Worm (Caenorhabditis elegans) whole organism, mixed stage, embryonic: ENCODE measurements around the gene jmjd-2.

Experiments used
- M03D4.4 ChIP-seq: sonication (generic microtip); optimal IDR thresholded peaks from 2 replicates; lab custom pipeline; 2017; ENCODE audit warnings: mild to moderate bottlenecking, missing genetic modification characterization, missing compliant biosample characterization
- bed-3 ChIP-seq: fragments of 200-800 bp; sonication (Bioruptor generic); optimal IDR thresholded peaks from 3 replicates; lab custom pipeline; 2018; ENCODE audit warnings: mild to moderate bottlenecking, missing genetic modification characterization, moderate library complexity, missing compliant biosample characterization
- blmp-1 ChIP-seq: fragments of 150-350 bp; optimal IDR thresholded peaks from 2 replicates; lab custom pipeline; 2014; ENCODE audit warnings: missing biosample characterization, missing genetic modification characterization
- ceh-39 ChIP-seq: fragments of 150-350 bp; optimal IDR thresholded peaks from 2 replicates; lab custom pipeline; 2014; ENCODE audit warnings: missing biosample characterization, missing genetic modification characterization
- ceh-43 ChIP-seq: fragments of 200-800 bp; sonication (Bioruptor generic); optimal IDR thresholded peaks from 2 replicates; lab custom pipeline; 2018; ENCODE audit warnings: mild to moderate bottlenecking, missing genetic modification characterization, moderate library complexity, missing compliant biosample characterization
- ceh-83 ChIP-seq: fragments of 200-800 bp; sonication (Bioruptor generic); optimal IDR thresholded peaks from 2 replicates; lab custom pipeline; 2018; ENCODE audit warnings: mild to moderate bottlenecking, missing genetic modification characterization, missing compliant biosample characterization
- ces-1 ChIP-seq: fragments of 150-350 bp; optimal IDR thresholded peaks from 2 replicates; lab custom pipeline; 2014; ENCODE audit warnings: missing biosample characterization, missing genetic modification reagents, missing genetic modification characterization
- cnd-1 ChIP-seq: fragments of 200-800 bp; sonication (Bioruptor generic); optimal IDR thresholded peaks from 2 replicates; lab custom pipeline; 2018; ENCODE audit warnings: mild to moderate bottlenecking, missing genetic modification characterization, missing compliant biosample characterization
- drap-1 ChIP-seq: fragments of 200-800 bp; sonication (Bioruptor generic); optimal IDR thresholded peaks from 3 replicates; lab custom pipeline; 2018; ENCODE audit warnings: mild to moderate bottlenecking, missing genetic modification characterization, missing compliant biosample characterization
- elt-1 ChIP-seq: sonication (generic microtip); optimal IDR thresholded peaks from 2 replicates; lab custom pipeline; 2017; ENCODE audit warnings: missing genetic modification characterization, mild to moderate bottlenecking, missing compliant biosample characterization, antibody characterized with exemption, moderate library complexity, borderline replicate concordance; ENCODE audit not compliant: insufficient read depth
- elt-3 ChIP-seq: fragments of 150-350 bp; optimal IDR thresholded peaks from 2 replicates; lab custom pipeline; 2014; ENCODE audit warnings: missing biosample characterization, missing genetic modification characterization
- flh-1 ChIP-seq: fragments of 200-800 bp; sonication (Bioruptor generic); optimal IDR thresholded peaks from 2 replicates; lab custom pipeline; 2018; ENCODE audit warnings: mild to moderate bottlenecking, missing genetic modification characterization, moderate library complexity, missing compliant biosample characterization
- ham-2 ChIP-seq: fragments of 200-800 bp; sonication (Bioruptor generic); optimal IDR thresholded peaks from 2 replicates; lab custom pipeline; 2018; ENCODE audit warnings: mild to moderate bottlenecking, missing genetic modification characterization, missing compliant biosample characterization
- hlh-1 ChIP-seq: fragments of 150-350 bp; optimal IDR thresholded peaks from 2 replicates; lab custom pipeline; 2014; ENCODE audit warnings: missing biosample characterization, missing genetic modification reagents, missing genetic modification characterization
- lin-13 ChIP-seq: fragments of 150-350 bp; optimal IDR thresholded peaks from 2 replicates; lab custom pipeline; 2014; ENCODE audit warnings: missing biosample characterization, missing genetic modification characterization
- lin-32 ChIP-seq: fragments of 200-800 bp; sonication (Bioruptor generic); optimal IDR thresholded peaks from 2 replicates; lab custom pipeline; 2018; ENCODE audit warnings: mild to moderate bottlenecking, missing genetic modification characterization, missing compliant biosample characterization
- lsy-2 ChIP-seq: fragments of 150-350 bp; optimal IDR thresholded peaks from 2 replicates; lab custom pipeline; 2014; ENCODE audit warnings: missing biosample characterization, missing genetic modification characterization
- mab-5 ChIP-seq: fragments of 150-350 bp; optimal IDR thresholded peaks from 2 replicates; lab custom pipeline; 2014; ENCODE audit warnings: missing biosample characterization, missing genetic modification characterization
- mep-1 ChIP-seq: fragments of 150-350 bp; optimal IDR thresholded peaks from 2 replicates; lab custom pipeline; 2017; ENCODE audit warnings: missing biosample characterization, missing genetic modification reagents, missing genetic modification characterization, inconsistent platforms
- mls-2 ChIP-seq: sonication (generic microtip); optimal IDR thresholded peaks from 2 replicates; lab custom pipeline; 2016; ENCODE audit warnings: mild to moderate bottlenecking, missing genetic modification characterization, moderate library complexity, missing compliant biosample characterization
- nhr-2 ChIP-seq: fragments of 150-350 bp; optimal IDR thresholded peaks from 2 replicates; lab custom pipeline; 2014; ENCODE audit warnings: missing biosample characterization, missing genetic modification characterization
- nhr-237 ChIP-seq: fragments of 150-350 bp; optimal IDR thresholded peaks from 2 replicates; lab custom pipeline; 2014; ENCODE audit warnings: missing biosample characterization, missing genetic modification characterization
- nhr-28 ChIP-seq: fragments of 150-350 bp; optimal IDR thresholded peaks from 2 replicates; lab custom pipeline; 2014; ENCODE audit warnings: missing biosample characterization, missing genetic modification characterization
- nhr-76 ChIP-seq: sonication (generic microtip); optimal IDR thresholded peaks from 2 replicates; lab custom pipeline; 2017; ENCODE audit warnings: missing biosample characterization, missing genetic modification characterization
- pha-4 ChIP-seq: fragments of 150-350 bp; optimal IDR thresholded peaks from 2 replicates; lab custom pipeline; 2018; ENCODE audit warnings: missing biosample characterization, missing genetic modification reagents, missing genetic modification characterization
- sem-2 ChIP-seq: fragments of 200-800 bp; sonication (Bioruptor generic); optimal IDR thresholded peaks from 2 replicates; lab custom pipeline; 2018; ENCODE audit warnings: mild to moderate bottlenecking, missing genetic modification characterization, missing compliant biosample characterization
- sptf-1 ChIP-seq: sonication (generic microtip); optimal IDR thresholded peaks from 2 replicates; lab custom pipeline; 2017; ENCODE audit warnings: mild to moderate bottlenecking, missing genetic modification characterization, moderate library complexity, missing compliant biosample characterization
- tbx-8 ChIP-seq: fragments of 200-800 bp; sonication (Bioruptor generic); optimal IDR thresholded peaks from 2 replicates; lab custom pipeline; 2018; ENCODE audit warnings: mild to moderate bottlenecking, missing genetic modification characterization, moderate library complexity, missing compliant biosample characterization
- unc-120 ChIP-seq: sonication (generic microtip); optimal IDR thresholded peaks from 2 replicates; lab custom pipeline; 2017; ENCODE audit warnings: missing genetic modification characterization, missing compliant biosample characterization; ENCODE audit not compliant: poor library complexity, severe bottlenecking
- unc-39 ChIP-seq: fragments of 150-350 bp; optimal IDR thresholded peaks from 2 replicates; lab custom pipeline; 2014; ENCODE audit warnings: missing biosample characterization, missing genetic modification characterization
- zip-8 ChIP-seq: fragments of 150-350 bp; optimal IDR thresholded peaks from 2 replicates; lab custom pipeline; 2014; ENCODE audit warnings: missing biosample characterization, missing genetic modification characterization

Gene jmjd-2

DNA sequence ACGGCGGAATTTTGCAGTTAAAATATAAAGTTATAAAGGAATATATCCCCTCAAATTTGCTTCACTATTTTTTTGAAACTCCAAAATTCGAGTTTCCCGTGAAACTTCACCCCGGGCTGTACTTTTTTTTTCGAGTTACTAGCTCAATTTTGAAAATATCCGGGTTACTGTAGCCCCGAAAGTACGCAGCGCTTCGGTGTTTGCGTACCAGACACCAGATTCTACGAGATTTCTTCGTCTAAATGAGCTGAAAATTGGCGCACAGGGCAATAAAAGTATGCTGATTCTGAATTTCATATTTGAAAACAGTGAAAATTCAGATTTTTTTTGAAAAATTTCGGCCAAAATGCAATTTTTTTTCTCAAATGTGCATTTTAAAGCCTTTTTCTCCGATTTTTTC is 12.5 kb downstream of the jmjd-2 start:
- TF ChIP-seq sem-2 (GFP tag; lab: Kevin White, UChicago) (no peak), elt-3 (tag; lab: Kevin White, UChicago) (no peak), nhr-2 (tag; lab: Kevin White, UChicago) (no peak), ceh-39 (tag; lab: Kevin White, UChicago) (no peak), blmp-1 (tag; lab: Kevin White, UChicago) (no peak), flh-1 (GFP tag; lab: Kevin White, UChicago) (no peak), ham-2 (GFP tag; lab: Kevin White, UChicago) (no peak), nhr-76 (tag; lab: Kevin White, UChicago) (no peak), mep-1 (tag; lab: Kevin White, UChicago) (no peak), tbx-8 (no peak), zip-8 (tag; lab: Kevin White, UChicago) (no peak), unc-39 (tag; lab: Kevin White, UChicago) (no peak), lin-13 (tag; lab: Kevin White, UChicago) (no peak), mls-2 (tag; lab: Kevin White, UChicago) (no peak), drap-1 (GFP tag; lab: Kevin White, UChicago) (no peak), elt-1 (no peak), lin-32 (GFP tag; lab: Kevin White, UChicago) (no peak), pha-4 (tag; lab: Kevin White, UChicago) (no peak)

DNA sequence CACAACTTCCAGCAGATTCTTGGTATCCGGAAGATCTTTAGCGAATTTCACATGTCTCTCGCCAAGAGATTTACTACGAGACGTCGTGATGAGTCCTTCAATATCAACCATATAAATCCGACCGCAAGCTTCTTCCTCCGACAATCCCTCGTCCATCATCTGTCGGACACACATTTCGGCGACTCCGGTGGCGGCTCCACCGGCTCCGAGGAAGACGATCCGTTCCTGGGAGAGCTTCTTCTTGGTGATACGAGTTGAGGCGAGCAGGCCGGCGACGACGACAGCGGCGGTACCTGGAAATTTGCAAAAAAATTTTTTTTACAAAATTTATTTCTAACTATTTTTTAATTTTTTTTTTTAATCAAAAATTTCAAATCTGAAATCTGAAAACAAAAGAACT is 13.3 kb downstream of the jmjd-2 start:
- TF ChIP-seq mab-5 (tag; lab: Kevin White, UChicago) (no peak), unc-120 (tag; lab: Kevin White, UChicago) (no peak), blmp-1 (tag; lab: Kevin White, UChicago) (no peak), sptf-1 (no peak), M03D4.4 (no peak), ham-2 (GFP tag; lab: Kevin White, UChicago) (no peak), ces-1 (GFP tag; lab: Kevin White, UChicago) (no peak), pha-4 (tag; lab: Kevin White, UChicago) (no peak), lsy-2 (tag; lab: Kevin White, UChicago) (no peak), unc-39 (tag; lab: Kevin White, UChicago) (no peak), mep-1 (tag; lab: Kevin White, UChicago) (no peak)

DNA sequence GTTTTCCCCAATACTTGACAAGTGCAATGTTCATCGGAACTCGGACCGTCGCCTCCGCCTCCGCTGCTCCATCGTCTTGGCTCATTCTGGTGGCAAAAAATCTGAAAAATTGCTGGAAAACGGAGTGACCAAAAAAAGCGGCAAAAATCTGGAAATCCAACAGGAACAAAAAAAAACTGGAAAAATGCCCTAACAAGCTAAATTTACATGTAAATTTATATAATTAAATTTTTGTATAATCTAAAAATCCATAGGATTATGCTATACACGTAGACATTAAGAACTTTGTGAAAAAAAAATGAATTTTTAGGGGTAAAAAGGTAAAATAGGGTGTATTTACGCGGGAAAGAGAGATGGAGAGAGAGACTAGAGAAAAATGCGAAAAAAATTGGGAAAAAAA is 17.2 kb downstream of the jmjd-2 start, which contains the start of gene Y48B6A.13:
TSS of gene Y48B6A.13 (minus strand) at position 101 of the 400 bp plus-strand sequence.
- TF ChIP-seq mab-5 (tag; lab: Kevin White, UChicago) (no peak), sem-2 (GFP tag; lab: Kevin White, UChicago) (no peak), cnd-1 (tag; lab: Kevin White, UChicago) (no peak), ces-1 (GFP tag; lab: Kevin White, UChicago) (no peak), unc-39 (tag; lab: Kevin White, UChicago) (no peak)
- TF ChIP-seq, all 35 proteins: peak for 0

DNA sequence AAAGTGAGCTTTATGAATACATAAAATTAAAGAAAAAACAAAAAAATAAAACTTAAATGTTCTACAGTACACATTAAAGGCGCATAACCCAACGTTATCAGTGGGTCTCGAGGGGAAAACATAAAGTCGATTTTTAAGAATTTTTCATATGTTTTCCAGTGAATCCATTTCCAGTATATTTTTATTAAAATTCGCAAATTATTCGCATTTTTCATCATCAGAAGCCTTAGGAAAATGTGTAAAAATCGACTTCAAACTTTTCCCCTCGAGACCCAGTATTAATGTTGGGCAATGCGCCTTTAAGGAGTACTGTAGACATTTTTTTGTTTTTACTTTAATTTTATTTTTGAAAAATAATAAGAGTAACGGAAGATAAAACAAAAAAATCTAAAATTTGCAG is 25.3 kb downstream of the jmjd-2 start:
- no peak for TF ChIP-seq ceh-39 (tag; lab: Kevin White, UChicago)
- TF ChIP-seq pha-4 (tag; lab: Kevin White, UChicago): no peak
- TF ChIP-seq zip-8 (tag; lab: Kevin White, UChicago): no peak
- TF ChIP-seq elt-1: no peak
- no peak for TF ChIP-seq M03D4.4
- TF ChIP-seq ham-2 (GFP tag; lab: Kevin White, UChicago): no peak
- no peak for TF ChIP-seq nhr-237 (tag; lab: Kevin White, UChicago)
- TF ChIP-seq sptf-1: no peak
- no peak for TF ChIP-seq lin-13 (tag; lab: Kevin White, UChicago)
- no peak for TF ChIP-seq hlh-1 (tag; lab: Kevin White, UChicago)
- no peak for TF ChIP-seq ceh-83 (GFP tag; lab: Kevin White, UChicago)
- no peak for TF ChIP-seq tbx-8
- no peak for TF ChIP-seq lin-32 (GFP tag; lab: Kevin White, UChicago)
- TF ChIP-seq sem-2 (GFP tag; lab: Kevin White, UChicago): no peak
- no peak for TF ChIP-seq unc-39 (tag; lab: Kevin White, UChicago)
- TF ChIP-seq unc-120 (tag; lab: Kevin White, UChicago): no peak
- no peak for TF ChIP-seq ceh-43 (GFP tag; lab: Kevin White, UChicago)
- TF ChIP-seq cnd-1 (tag; lab: Kevin White, UChicago): no peak
- no peak for TF ChIP-seq blmp-1 (tag; lab: Kevin White, UChicago)
- TF ChIP-seq nhr-28 (tag; lab: Kevin White, UChicago): no peak

DNA sequence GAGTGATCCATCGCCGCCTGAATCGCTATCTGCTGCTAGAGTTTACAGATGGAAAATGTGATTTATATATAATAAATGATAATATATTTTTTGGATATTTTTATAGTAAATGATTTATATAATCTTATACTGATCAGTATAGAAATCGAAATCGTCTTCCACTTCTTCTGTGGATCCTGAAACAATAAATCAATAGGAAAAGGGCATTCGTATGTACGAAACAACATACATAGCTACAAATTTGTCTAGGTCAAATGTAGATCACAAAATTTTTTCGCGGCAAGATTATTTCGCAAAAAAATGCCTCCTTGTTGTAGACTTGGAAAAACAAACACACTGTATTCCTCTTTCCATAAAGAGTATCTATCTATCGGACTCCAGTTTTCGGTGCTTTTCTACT is 29.3 kb downstream of the jmjd-2 start, which contains the start of gene Y48B6A.10:
TSS of gene Y48B6A.10 (plus strand) at position 301 of the 400 bp plus-strand sequence.
- no peak for TF ChIP-seq tbx-8
- no peak for TF ChIP-seq elt-3 (tag; lab: Kevin White, UChicago)
- no peak for TF ChIP-seq mep-1 (tag; lab: Kevin White, UChicago)
- TF ChIP-seq lin-32 (GFP tag; lab: Kevin White, UChicago): no peak
- TF ChIP-seq nhr-237 (tag; lab: Kevin White, UChicago): no peak
- no peak for TF ChIP-seq unc-120 (tag; lab: Kevin White, UChicago)
- no peak for TF ChIP-seq ceh-83 (GFP tag; lab: Kevin White, UChicago)
- TF ChIP-seq flh-1 (GFP tag; lab: Kevin White, UChicago): no peak
- TF ChIP-seq mab-5 (tag; lab: Kevin White, UChicago): no peak
- no peak for TF ChIP-seq bed-3 (GFP tag; lab: Kevin White, UChicago)
- no peak for TF ChIP-seq blmp-1 (tag; lab: Kevin White, UChicago)
- TF ChIP-seq M03D4.4: no peak
- no peak for TF ChIP-seq nhr-2 (tag; lab: Kevin White, UChicago)
- TF ChIP-seq nhr-76 (tag; lab: Kevin White, UChicago): no peak
- no peak for TF ChIP-seq nhr-28 (tag; lab: Kevin White, UChicago)
- no peak for TF ChIP-seq lin-13 (tag; lab: Kevin White, UChicago)
- TF ChIP-seq sptf-1: no peak
- no peak for TF ChIP-seq ceh-39 (tag; lab: Kevin White, UChicago)
- TF ChIP-seq, all 35 proteins: peak for 0
